Fruit fly (Drosophila melanogaster) whole organism, wandering third instar larva: Measurements from ENCODE around the gene CG42305.

ENCODE experiments used
- Abd-B ChIP-seq: fragments of >200 bp; optimal IDR thresholded peaks from 2 replicates; lab custom pipeline; 2017; ENCODE audit warnings: missing biosample characterization, missing genetic modification characterization
- CG32264 ChIP-seq: fragments of 200-800 bp; sonication (Bioruptor generic); optimal IDR thresholded peaks from 2 replicates; lab custom pipeline; 2016; ENCODE audit warnings: missing biosample characterization, missing genetic modification characterization
- CG9705 ChIP-seq: fragments of 200-800 bp; sonication (Bioruptor generic); optimal IDR thresholded peaks from 2 replicates; lab custom pipeline; 2018; ENCODE audit warnings: missing biosample characterization, mild to moderate bottlenecking, missing genetic modification characterization
- CrebA ChIP-seq: fragments of 200-800 bp; sonication (Bioruptor generic); optimal IDR thresholded peaks from 2 replicates; lab custom pipeline; 2016; ENCODE audit warnings: missing biosample characterization, mild to moderate bottlenecking, missing genetic modification characterization, borderline replicate concordance
- Dfd ChIP-seq: fragments of >200 bp; optimal IDR thresholded peaks from 2 replicates; lab custom pipeline; 2017; ENCODE audit warnings: missing biosample characterization, missing genetic modification characterization
- Dif ChIP-seq: fragments of 200-275, 200-300 bp; sonication (Bioruptor generic); optimal IDR thresholded peaks from 2 replicates; lab custom pipeline; 2018; ENCODE audit warnings: missing biosample characterization, missing genetic modification characterization; ENCODE audit not compliant: partially characterized antibody
- GATAd ChIP-seq: sonication (Bioruptor generic); optimal IDR thresholded peaks from 2 replicates; lab custom pipeline; 2016; ENCODE audit warnings: missing biosample characterization, missing genetic modification characterization
- HLH106 ChIP-seq: fragments of 200-800 bp; optimal IDR thresholded peaks from 3 replicates; lab custom pipeline; 2019; ENCODE audit warnings: missing biosample characterization, mild to moderate bottlenecking, missing genetic modification characterization, moderate library complexity
- Hnf4 ChIP-seq: fragments of 200-800 bp; sonication (Bioruptor generic); optimal IDR thresholded peaks from 2 replicates; lab custom pipeline; 2016; ENCODE audit warnings: missing biosample characterization, mild to moderate bottlenecking, missing genetic modification characterization
- Hr78 ChIP-seq: fragments of >200 bp; optimal IDR thresholded peaks from 2 replicates; lab custom pipeline; 2017; ENCODE audit warnings: missing biosample characterization, missing genetic modification characterization
- Hr83 ChIP-seq: fragments of 200-300 bp; sonication (Bioruptor generic); optimal IDR thresholded peaks from 2 replicates; lab custom pipeline; 2016; ENCODE audit warnings: missing biosample characterization, mild to moderate bottlenecking, missing genetic modification characterization, moderate library complexity; ENCODE audit not compliant: poor library complexity, severe bottlenecking
- Jra ChIP-seq: sonication (Bioruptor generic); optimal IDR thresholded peaks from 2 replicates; lab custom pipeline; 2016; ENCODE audit warnings: missing biosample characterization, missing genetic modification characterization
- Mio ChIP-seq: sonication (Bioruptor generic); optimal IDR thresholded peaks from 2 replicates; lab custom pipeline; 2016; ENCODE audit warnings: missing biosample characterization, missing genetic modification characterization
- Myc ChIP-seq: fragments of >200 bp; optimal IDR thresholded peaks from 2 replicates; lab custom pipeline; 2017
- N ChIP-seq: fragments of >200 bp; optimal IDR thresholded peaks from 2 replicates; lab custom pipeline; 2018; ENCODE audit warnings: missing biosample characterization, missing external identifiers, missing genetic modification characterization
- OdsH ChIP-seq: fragments of 200-800 bp; sonication (Bioruptor generic); optimal IDR thresholded peaks from 2 replicates; lab custom pipeline; 2016; ENCODE audit warnings: missing biosample characterization, mild to moderate bottlenecking, missing genetic modification characterization
- Rel ChIP-seq, 2 experiments: fragments of 200-800 bp; sonication (Bioruptor generic) in 1 of 2; optimal IDR thresholded peaks; 2 replicates in 1 of 2; 3 replicates in 1 of 2; lab custom pipeline; 2016 to 2019; ENCODE audit warnings: mild to moderate bottlenecking in 2 of 2, missing biosample characterization in 2 of 2, missing genetic modification characterization in 2 of 2, moderate library complexity in 1 of 2
- Sp1 ChIP-seq: fragments of 200-800 bp; sonication (Bioruptor generic); optimal IDR thresholded peaks from 3 replicates; lab custom pipeline; 2019; ENCODE audit warnings: missing biosample characterization, mild to moderate bottlenecking, missing genetic modification characterization, moderate library complexity
- Vsx2 ChIP-seq: fragments of 200-300, 225-300 bp; sonication (Bioruptor generic); optimal IDR thresholded peaks from 2 replicates; lab custom pipeline; 2018; ENCODE audit warnings: missing biosample characterization, missing genetic modification characterization; ENCODE audit not compliant: partially characterized antibody
- br ChIP-seq: fragments of 200-800 bp; sonication (Bioruptor generic); optimal IDR thresholded peaks from 2 replicates; lab custom pipeline; 2016; ENCODE audit warnings: missing biosample characterization, missing genetic modification characterization
- brk ChIP-seq: fragments of 200-800 bp; sonication (Bioruptor generic); optimal IDR thresholded peaks from 2 replicates; lab custom pipeline; 2016; ENCODE audit warnings: missing biosample characterization, mild to moderate bottlenecking, missing genetic modification characterization
- dl ChIP-seq, 2 experiments: fragments of 175-275, 200-275 bp in 1 of 2; fragments of 200-275 bp in 1 of 2; sonication (Bioruptor generic); optimal IDR thresholded peaks; lab custom pipeline; 2018; ENCODE audit warnings: mild to moderate bottlenecking in 2 of 2, missing biosample characterization in 2 of 2, missing genetic modification characterization in 2 of 2, moderate library complexity in 2 of 2; ENCODE audit not compliant: partially characterized antibody in 2 of 2, insufficient read depth in 1 of 2
- dmrt93B ChIP-seq: fragments of 200-800 bp; sonication (Bioruptor generic); optimal IDR thresholded peaks from 2 replicates; lab custom pipeline; 2018; ENCODE audit warnings: missing biosample characterization, mild to moderate bottlenecking, missing genetic modification characterization
- dsf ChIP-seq: sonication (Bioruptor generic); optimal IDR thresholded peaks from 2 replicates; lab custom pipeline; 2016; ENCODE audit warnings: missing biosample characterization, missing genetic modification characterization, borderline replicate concordance
- ey ChIP-seq: fragments of 200-800 bp; sonication (Bioruptor generic); optimal IDR thresholded peaks from 2 replicates; lab custom pipeline; 2016; ENCODE audit warnings: missing biosample characterization, missing genetic modification characterization
- foxo ChIP-seq, 2 experiments: fragments of 200-800 bp; sonication (Bioruptor generic); optimal IDR thresholded peaks; 2 replicates in 1 of 2; 3 replicates in 1 of 2; lab custom pipeline; 2016 to 2017; ENCODE audit warnings: missing biosample characterization in 2 of 2, missing genetic modification characterization in 2 of 2
- fru ChIP-seq: fragments of 200-800 bp; sonication (Bioruptor generic); optimal IDR thresholded peaks from 3 replicates; lab custom pipeline; 2016; ENCODE audit warnings: missing biosample characterization, mild to moderate bottlenecking, missing genetic modification characterization
- h ChIP-seq: fragments of 200-800 bp; sonication (Bioruptor generic); optimal IDR thresholded peaks from 3 replicates; lab custom pipeline; 2016; ENCODE audit warnings: missing biosample characterization, mild to moderate bottlenecking, missing genetic modification characterization
- jim ChIP-seq: fragments of 175-275, 200-325 bp; sonication (Bioruptor generic); optimal IDR thresholded peaks from 2 replicates; lab custom pipeline; 2016; ENCODE audit warnings: missing biosample characterization, mild to moderate bottlenecking, missing genetic modification characterization
- lola ChIP-seq: fragments of >200 bp; optimal IDR thresholded peaks from 2 replicates; lab custom pipeline; 2017; ENCODE audit warnings: missing biosample characterization, missing genetic modification characterization
- pan ChIP-seq: fragments of >200 bp; optimal IDR thresholded peaks from 2 replicates; lab custom pipeline; 2017
- psq ChIP-seq: fragments of 200-800 bp; sonication (Bioruptor generic); optimal IDR thresholded peaks from 3 replicates; lab custom pipeline; 2017; ENCODE audit warnings: missing biosample characterization, mild to moderate bottlenecking, missing genetic modification characterization, moderate library complexity
- rgr ChIP-seq: fragments of 200-800 bp; sonication (Bioruptor generic); optimal IDR thresholded peaks from 3 replicates; lab custom pipeline; 2016; ENCODE audit warnings: missing biosample characterization, mild to moderate bottlenecking, missing genetic modification characterization
- sage ChIP-seq: fragments of 200-800 bp; sonication (Bioruptor generic); optimal IDR thresholded peaks from 2 replicates; lab custom pipeline; 2016; ENCODE audit warnings: missing biosample characterization, mild to moderate bottlenecking, missing genetic modification characterization
- sv ChIP-seq: fragments of 200-800 bp; sonication (Bioruptor generic); optimal IDR thresholded peaks from 3 replicates; lab custom pipeline; 2016; ENCODE audit warnings: missing biosample characterization, missing genetic modification characterization
- tai ChIP-seq: sonication (Bioruptor generic); optimal IDR thresholded peaks from 2 replicates; lab custom pipeline; 2016; ENCODE audit warnings: missing biosample characterization, missing genetic modification characterization
- usp ChIP-seq: fragments of >200 bp; optimal IDR thresholded peaks from 2 replicates; lab custom pipeline; 2017; ENCODE audit warnings: missing biosample characterization, missing genetic modification characterization
- woc ChIP-seq: sonication (Bioruptor generic); optimal IDR thresholded peaks from 2 replicates; lab custom pipeline; 2016; ENCODE audit warnings: missing biosample characterization, mild to moderate bottlenecking, missing genetic modification characterization

CG42305 gene

DNA sequence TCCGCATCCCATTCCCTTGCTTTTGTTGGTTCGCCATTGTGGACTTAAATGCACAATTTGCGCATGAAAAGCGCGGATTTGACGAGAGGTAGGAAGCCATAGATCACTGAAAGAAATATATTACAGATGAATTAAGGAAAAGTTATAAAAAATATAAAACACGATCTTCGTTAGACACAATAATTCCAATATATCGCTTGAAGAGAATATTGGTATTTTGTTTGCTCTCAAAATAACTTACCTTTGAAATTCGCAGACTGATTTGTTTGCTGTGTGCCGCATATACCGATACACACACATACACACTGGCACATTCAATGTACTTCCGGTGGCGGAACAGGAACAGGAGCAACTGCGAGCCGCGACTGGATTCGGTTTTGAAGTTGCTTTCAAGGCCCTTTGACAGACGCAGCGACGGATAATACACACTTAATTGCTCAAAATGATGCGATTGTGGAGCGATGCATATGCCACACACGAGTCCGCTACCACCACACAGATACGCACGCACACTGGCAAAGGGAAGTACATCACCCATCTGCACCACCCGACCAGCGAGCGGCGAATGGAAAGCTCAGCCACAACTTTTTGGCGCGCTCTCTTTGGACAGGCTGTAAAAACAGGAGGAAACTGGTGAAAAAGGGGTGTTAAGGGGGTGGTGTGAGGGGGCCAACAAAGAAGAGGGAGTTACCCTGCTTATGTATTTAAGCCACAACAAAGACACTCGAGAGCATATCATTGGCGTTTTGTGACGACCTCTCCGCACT lies 6.6 kb upstream of the CG42305 start:
- no peak for TF ChIP-seq sage (GFP tag; lab: Kevin White, UChicago)
- TF ChIP-seq jim, result no peak
- TF ChIP-seq Abd-B (GFP tag; lab: Kevin White, UChicago), result no peak
- TF ChIP-seq fru (GFP tag; lab: Kevin White, UChicago), result peak; percentile 59
- TF ChIP-seq rgr (GFP tag; lab: Kevin White, UChicago), result peak; percentile 50
- TF ChIP-seq foxo (GFP tag; optimal IDR thresholded peaks at IDR 0.05; lab: Kevin White, UChicago), result peak in 1 of 2 experiments; percentile 68
- peak; percentile 16 for TF ChIP-seq brk
- peak; percentile 36 for TF ChIP-seq br (GFP tag; lab: Kevin White, UChicago)
- TF ChIP-seq CrebA (GFP tag; lab: Kevin White, UChicago), result no peak
- TF ChIP-seq Sp1, result peak; percentile 54
- no peak for TF ChIP-seq GATAd (GFP tag; lab: Kevin White, UChicago)
- no peak for TF ChIP-seq Hr83 (GFP tag; lab: Kevin White, UChicago)
- TF ChIP-seq CG32264 (GFP tag; lab: Kevin White, UChicago), result no peak
- no peak for TF ChIP-seq Dfd (GFP tag; lab: Kevin White, UChicago)
- TF ChIP-seq Rel (GFP tag; optimal IDR thresholded peaks at IDR 0.05; lab: Kevin White, UChicago), result no peak
- TF ChIP-seq Rel (tag; optimal IDR thresholded peaks at IDR 0.05; lab: Kevin White, UChicago), result no peak
- TF ChIP-seq dl (GFP tag; optimal IDR thresholded peaks at IDR 0.05; lab: Kevin White, UChicago; ENCODE audit: insufficient read depth in 1 of 2, partially characterized antibody in 2 of 2), result no peak
- TF ChIP-seq psq (GFP tag; lab: Kevin White, UChicago), result peak; percentile 38
- TF ChIP-seq CG9705 (GFP tag; lab: Kevin White, UChicago), result no peak
- peak; percentile 42 for TF ChIP-seq woc
- TF ChIP-seq Hr78, result no peak
- TF ChIP-seq dmrt93B (GFP tag; lab: Kevin White, UChicago), result peak; percentile 50
- peak; percentile 55 for TF ChIP-seq Hnf4 (GFP tag; lab: Kevin White, UChicago)
- TF ChIP-seq sv (GFP tag; lab: Kevin White, UChicago), result no peak
- peak; percentile 65 for TF ChIP-seq h (GFP tag; lab: Kevin White, UChicago)
- peak; percentile 61 for TF ChIP-seq HLH106 (tag; lab: Kevin White, UChicago)
- TF ChIP-seq Dif (GFP tag; lab: Kevin White, UChicago), result no peak
- TF ChIP-seq OdsH, result peak; percentile 17
- peak; percentile 54 for TF ChIP-seq ey
- TF ChIP-seq tai (GFP tag; lab: Kevin White, UChicago), result peak; percentile 32
- TF ChIP-seq dsf (GFP tag; lab: Kevin White, UChicago), result no peak
- TF ChIP-seq pan (lab: Kevin White, UChicago), result no peak
- TF ChIP-seq Mio (GFP tag; lab: Kevin White, UChicago), result no peak
- no peak for TF ChIP-seq usp
- no peak for TF ChIP-seq lola (GFP tag; lab: Kevin White, UChicago)
- TF ChIP-seq Myc (lab: Kevin White, UChicago), result no peak
- TF ChIP-seq N (GFP tag; lab: Kevin White, UChicago), result no peak
- peak; percentile 8 for TF ChIP-seq Jra (GFP tag; lab: Kevin White, UChicago)
- no peak for TF ChIP-seq Vsx2

DNA sequence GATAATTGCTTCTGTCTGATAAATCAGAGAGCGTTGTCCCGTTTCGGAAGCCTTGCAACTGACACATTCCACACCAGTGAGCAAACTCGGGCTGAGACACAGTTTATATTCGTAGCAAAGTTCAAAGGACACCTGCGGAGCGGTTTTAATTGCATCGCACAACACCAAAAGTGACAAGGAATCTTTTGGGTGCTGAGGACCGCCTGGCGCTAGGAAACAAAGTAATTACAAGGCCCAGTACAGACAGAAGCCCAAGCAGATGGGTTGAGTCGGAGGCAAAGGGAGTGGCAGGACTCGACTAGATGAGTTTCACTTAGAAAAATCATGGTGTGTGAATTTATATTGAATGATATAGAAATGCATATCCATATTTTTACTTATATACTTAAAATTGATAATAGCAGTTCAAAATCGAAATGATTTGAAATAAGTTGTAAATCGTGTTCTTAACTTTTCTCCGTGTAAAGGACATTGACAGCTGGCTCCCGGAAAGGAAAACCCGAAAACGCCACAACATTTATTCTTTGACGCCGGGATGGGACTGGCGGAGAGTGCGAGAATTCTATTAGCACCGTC lies 3.6 kb upstream of the CG42305 start:
- TF ChIP-seq Abd-B (GFP tag; lab: Kevin White, UChicago), result no peak
- no peak for TF ChIP-seq Hr78
- TF ChIP-seq Mio (GFP tag; lab: Kevin White, UChicago), result no peak
- no peak for TF ChIP-seq Sp1
- TF ChIP-seq, all 38 proteins: peak for 0
